Worm (Caenorhabditis elegans) whole organism, L4 larva: ENCODE results near the gene F13H8.11.

Experiments
- ceh-28 ChIP-seq: fragments of 150-350 bp; optimal IDR thresholded peaks from 2 replicates; lab custom pipeline; 2014; ENCODE audit warnings: missing biosample characterization, missing genetic modification reagents, missing genetic modification characterization
- nhr-77 ChIP-seq: fragments of 150-350 bp; optimal IDR thresholded peaks from 2 replicates; lab custom pipeline; 2014; ENCODE audit warnings: missing biosample characterization, missing genetic modification characterization
- zag-1 ChIP-seq: fragments of 150-350 bp; optimal IDR thresholded peaks from 2 replicates; lab custom pipeline; 2014; ENCODE audit warnings: missing biosample characterization, missing genetic modification characterization

- TF ChIP-seq zag-1 (no peak), ceh-28 (tag; lab: Kevin White, UChicago) (no peak), nhr-77 (tag; lab: Kevin White, UChicago) (no peak)
Measured at ce11 chrII:6246054-6246453, 13.8 kb downstream of the F13H8.11 start, which contains the start of gene lelo-1.
